Worm (Caenorhabditis elegans) whole organism, midembryonic: Measurements from ENCODE around the gene ssq-4.
"Not testable (repeated sequence)": the region's sequence is repeated elsewhere in the genome, so short reads cannot be mapped to it uniquely, and the experiment has no call there.

Experiments used
- T22C8.4 ChIP-seq: fragments of 200-800 bp; sonication (Bioruptor generic); IDR thresholded peaks from 2 replicates; pipeline ENCODE4 v1.3.6; 2022; ENCODE audit warnings: missing genetic modification characterization, missing compliant biosample characterization
- cog-1 ChIP-seq: sonication (generic microtip); optimal IDR thresholded peaks from 2 replicates; lab custom pipeline; 2016; ENCODE audit warnings: missing genetic modification characterization, missing compliant biosample characterization
- flt-1 ChIP-seq: fragments of 200-800 bp; sonication (Bioruptor generic); IDR thresholded peaks from 2 replicates; pipeline ENCODE4 v1.3.6; 2022; ENCODE audit warnings: missing genetic modification characterization, missing compliant biosample characterization
- klf-2 ChIP-seq: fragments of 200-800 bp; sonication (Bioruptor generic); conservative IDR thresholded peaks from 2 replicates; pipeline ENCODE4 v1.3.6; 2022; ENCODE audit warnings: missing genetic modification reagents, missing genetic modification characterization, missing compliant biosample characterization
- med-1 ChIP-seq: sonication (generic microtip); optimal IDR thresholded peaks from 2 replicates; lab custom pipeline; 2017; ENCODE audit warnings: missing genetic modification characterization, mild to moderate bottlenecking, missing compliant biosample characterization, antibody characterized with exemption, missing genetic modification reagents; ENCODE audit not compliant: insufficient read depth
- ref-1 ChIP-seq: fragments of 200-800 bp; sonication (Bioruptor generic); conservative IDR thresholded peaks from 2 replicates; pipeline ENCODE4 v1.3.6; 2022; ENCODE audit warnings: missing genetic modification reagents, missing genetic modification characterization, missing compliant biosample characterization
- tab-1 ChIP-seq: fragments of 200-800 bp; sonication (Bioruptor generic); IDR thresholded peaks from 2 replicates; pipeline ENCODE4 v1.3.6; 2022; ENCODE audit warnings: missing genetic modification characterization, missing compliant biosample characterization
- ztf-23 ChIP-seq: fragments of 200-800 bp; sonication (Bioruptor generic); IDR thresholded peaks from 2 replicates; pipeline ENCODE4 v1.3.6; 2022; ENCODE audit warnings: missing genetic modification reagents, missing genetic modification characterization, missing compliant biosample characterization
- ztf-29 ChIP-seq: fragments of 200-800 bp; sonication (Bioruptor generic); IDR thresholded peaks from 2 replicates; pipeline ENCODE4 v1.3.6; 2022; ENCODE audit warnings: missing genetic modification reagents, missing genetic modification characterization, missing compliant biosample characterization

The ssq-4 gene

DNA sequence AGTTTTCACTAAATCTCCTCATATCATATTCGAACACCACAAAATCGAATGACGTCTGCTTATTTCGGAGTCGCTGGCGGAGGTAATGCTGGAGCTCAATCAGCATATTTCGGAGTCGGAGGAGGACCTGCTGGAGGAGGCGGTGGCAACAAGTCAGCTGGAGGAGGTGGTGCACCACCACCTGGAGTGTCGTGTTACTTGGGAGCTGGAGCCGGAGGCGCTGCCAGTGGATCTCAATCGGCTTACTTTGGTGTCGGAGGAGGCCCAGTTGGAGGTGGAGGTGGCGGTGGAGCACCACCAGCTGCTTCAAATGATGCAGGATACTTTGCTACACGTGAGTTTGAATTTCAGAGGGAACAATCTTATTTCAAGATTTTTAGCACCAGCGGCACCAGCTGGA is at the start of gene ssq-4:
ssq-4 (plus strand) TSS at position 19 of the 400 bp plus-strand sequence.
- not testable (repeated sequence) for TF ChIP-seq ztf-29, tab-1, klf-2 (GFP tag; lab: Robert Waterston, UW)

DNA sequence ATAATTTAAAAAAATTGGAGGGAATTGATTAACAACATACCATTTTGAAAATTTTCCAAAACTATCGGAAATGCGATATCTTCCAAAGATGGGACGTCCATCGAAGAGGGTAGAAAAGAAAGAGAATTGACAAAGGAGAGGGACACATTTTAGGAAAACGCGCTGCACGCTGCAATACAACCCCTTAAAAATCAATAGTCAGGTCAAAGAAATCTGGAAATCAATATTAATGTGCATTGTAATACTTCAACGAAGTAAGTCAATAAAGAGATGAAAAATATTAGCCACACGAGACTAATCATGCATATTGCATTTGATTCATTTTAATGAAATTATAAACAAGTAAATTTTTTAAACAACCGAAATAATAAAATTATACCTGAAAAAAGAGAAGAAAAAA is 46.9 kb upstream of the ssq-4 start, which contains the start of gene Y9C9A.13:
Y9C9A.13 (minus strand) TSS at position 101 of the 400 bp plus-strand sequence.
- TF ChIP-seq tab-1 (GFP tag; lab: Robert Waterston, UW) (no peak), ztf-29 (GFP tag; lab: Robert Waterston, UW) (no peak), klf-2 (GFP tag; lab: Robert Waterston, UW) (no peak), ref-1 (GFP tag; lab: Robert Waterston, UW) (no peak), med-1 (GFP tag; lab: Kevin White, UChicago) (no peak), flt-1 (GFP tag; lab: Robert Waterston, UW) (no peak), T22C8.4 (GFP tag; lab: Robert Waterston, UW) (no peak), cog-1 (tag; lab: Kevin White, UChicago) (no peak), ztf-23 (no peak)

DNA sequence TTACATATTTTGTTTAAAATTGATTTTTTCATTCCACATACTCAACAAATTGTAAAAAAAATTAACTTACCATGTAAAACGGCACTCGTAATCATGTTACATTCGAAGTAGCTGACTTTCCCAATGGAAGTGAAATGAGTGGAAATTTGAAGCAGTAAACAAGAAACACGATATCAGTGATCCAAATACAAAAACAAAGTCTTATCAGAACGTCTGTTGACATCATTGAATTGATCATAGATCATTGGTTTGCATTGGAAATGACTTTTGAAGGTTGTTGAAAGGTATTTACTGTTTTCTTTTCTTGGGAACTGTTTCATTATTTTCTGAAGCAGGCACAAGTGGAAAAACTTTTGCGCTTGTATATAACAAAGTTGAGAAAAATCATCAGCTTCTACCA is 40.3 kb upstream of the ssq-4 start, which contains the start of gene Y9C9A.16:
Y9C9A.16 (minus strand) TSS at position 131 of the 400 bp plus-strand sequence.
- TF ChIP-seq ztf-29 (GFP tag; lab: Robert Waterston, UW) = no peak
- no peak for TF ChIP-seq ref-1 (GFP tag; lab: Robert Waterston, UW)
- no peak for TF ChIP-seq ztf-23
- TF ChIP-seq tab-1 (GFP tag; lab: Robert Waterston, UW) = no peak
- TF ChIP-seq T22C8.4 (GFP tag; lab: Robert Waterston, UW) = no peak
- no peak for TF ChIP-seq med-1 (GFP tag; lab: Kevin White, UChicago)
- TF ChIP-seq flt-1 (GFP tag; lab: Robert Waterston, UW) = no peak
- no peak for TF ChIP-seq cog-1 (tag; lab: Kevin White, UChicago)
- TF ChIP-seq klf-2 (GFP tag; lab: Robert Waterston, UW) = no peak

DNA sequence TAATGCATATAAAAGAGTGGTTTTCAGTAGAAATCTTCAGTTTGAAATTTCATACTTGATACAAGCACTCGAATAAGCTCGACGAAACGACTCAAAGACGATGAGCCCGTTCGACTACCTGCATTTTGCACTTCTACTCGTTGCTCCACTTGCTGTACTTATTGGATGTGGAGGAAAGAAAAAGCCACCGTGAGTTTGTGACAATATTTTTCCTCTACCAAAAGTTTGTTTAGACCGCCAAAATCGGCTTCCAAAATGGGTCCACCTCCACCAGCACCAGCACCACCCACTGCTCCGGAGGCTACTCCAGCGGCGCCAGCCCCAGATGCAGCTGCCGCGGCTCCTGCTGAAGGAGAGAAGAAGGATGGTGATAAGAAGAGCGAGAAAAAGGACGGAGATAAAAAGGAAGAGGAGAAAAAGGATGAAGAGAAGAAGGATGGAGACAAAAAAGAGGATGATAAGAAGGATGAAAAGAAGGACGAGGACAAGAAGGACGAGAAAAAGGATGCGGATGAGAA is 39.0 kb upstream of the ssq-4 start, which contains the start of gene E03H12.5:
E03H12.5 (plus strand) TSS at position 51 of the 518 bp plus-strand sequence.
- no peak for TF ChIP-seq tab-1 (GFP tag; lab: Robert Waterston, UW)

DNA sequence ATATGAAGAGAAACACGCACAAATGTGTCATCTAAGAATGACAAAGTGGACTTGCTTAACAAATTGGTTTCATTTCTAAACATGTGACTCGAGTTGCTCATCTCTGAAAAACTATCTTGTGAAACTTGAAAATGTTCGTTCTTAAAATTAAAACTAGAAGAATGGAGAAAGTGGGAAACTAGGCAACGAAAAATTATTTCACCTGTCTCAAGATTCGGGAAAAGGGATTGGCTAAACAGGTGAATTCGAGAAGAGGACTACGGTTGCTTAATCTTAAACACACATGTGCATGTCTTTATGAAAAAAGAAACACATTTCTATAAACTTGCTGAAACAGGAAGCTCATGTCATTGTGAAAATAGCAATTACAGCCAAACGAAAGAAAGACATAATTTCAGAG is 35.3 kb upstream of the ssq-4 start, which contains the start of gene srz-24:
srz-24 (minus strand) TSS at position 101 of the 400 bp plus-strand sequence.
- TF ChIP-seq flt-1 (GFP tag; lab: Robert Waterston, UW) (no peak), klf-2 (GFP tag; lab: Robert Waterston, UW) (no peak), T22C8.4 (GFP tag; lab: Robert Waterston, UW) (no peak), med-1 (GFP tag; lab: Kevin White, UChicago) (no peak), cog-1 (tag; lab: Kevin White, UChicago) (no peak), ref-1 (GFP tag; lab: Robert Waterston, UW) (no peak), ztf-29 (GFP tag; lab: Robert Waterston, UW) (no peak), tab-1 (GFP tag; lab: Robert Waterston, UW) (no peak), ztf-23 (no peak)

DNA sequence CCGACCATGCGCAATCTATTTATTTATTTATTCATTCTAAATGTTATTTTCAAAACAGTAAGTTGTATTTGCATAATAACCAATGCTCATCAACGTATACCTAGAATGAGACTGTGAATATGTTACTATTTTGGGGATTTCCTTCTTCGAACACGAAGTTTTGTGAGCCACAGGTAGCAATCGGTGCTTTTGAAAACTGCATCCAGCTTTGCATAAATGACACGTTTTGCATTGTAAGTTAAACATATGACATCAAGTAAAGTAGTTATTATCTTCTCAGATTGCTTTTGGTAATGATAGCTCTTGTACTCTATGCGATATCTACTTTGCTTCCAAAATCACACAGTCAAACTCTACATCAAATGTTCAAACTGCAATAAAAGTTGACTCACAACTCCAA is 33.8 kb upstream of the ssq-4 start, which contains the start of gene E03H12.4:
E03H12.4 (plus strand) TSS at position 120 of the 400 bp plus-strand sequence.
- TF ChIP-seq ztf-29 (GFP tag; lab: Robert Waterston, UW) = no peak
- no peak for TF ChIP-seq T22C8.4 (GFP tag; lab: Robert Waterston, UW)
- TF ChIP-seq flt-1 (GFP tag; lab: Robert Waterston, UW) = no peak
- no peak for TF ChIP-seq med-1 (GFP tag; lab: Kevin White, UChicago)
- TF ChIP-seq ref-1 (GFP tag; lab: Robert Waterston, UW) = no peak
- no peak for TF ChIP-seq klf-2 (GFP tag; lab: Robert Waterston, UW)
- TF ChIP-seq cog-1 (tag; lab: Kevin White, UChicago) = no peak
- no peak for TF ChIP-seq tab-1 (GFP tag; lab: Robert Waterston, UW)
- no peak for TF ChIP-seq ztf-23

DNA sequence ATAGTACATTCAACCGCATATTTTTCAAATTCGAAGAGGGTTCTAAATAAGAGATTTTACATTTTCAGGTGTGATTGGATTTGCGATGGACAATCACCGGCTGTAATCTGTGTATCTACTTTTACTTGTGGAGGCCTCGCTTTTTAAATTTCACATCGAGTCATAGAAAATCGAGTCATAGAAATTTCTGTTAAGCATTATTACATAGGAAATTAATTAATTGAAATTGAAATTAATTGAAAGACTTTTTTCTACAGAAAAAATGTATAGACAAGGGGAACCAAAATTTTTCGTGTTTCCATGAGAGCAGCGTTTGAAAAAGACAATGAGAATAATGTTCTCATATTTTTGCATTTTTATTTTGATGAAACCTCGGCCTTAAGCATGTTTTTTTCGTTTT is 32.5 kb upstream of the ssq-4 start, which contains the start of gene clec-176:
clec-176 (plus strand) TSS at position 301 of the 400 bp plus-strand sequence.
- TF ChIP-seq cog-1 (tag; lab: Kevin White, UChicago) = no peak
- TF ChIP-seq ztf-23 = no peak
- no peak for TF ChIP-seq med-1 (GFP tag; lab: Kevin White, UChicago)
- TF ChIP-seq flt-1 (GFP tag; lab: Robert Waterston, UW) = no peak
- TF ChIP-seq T22C8.4 (GFP tag; lab: Robert Waterston, UW) = no peak

DNA sequence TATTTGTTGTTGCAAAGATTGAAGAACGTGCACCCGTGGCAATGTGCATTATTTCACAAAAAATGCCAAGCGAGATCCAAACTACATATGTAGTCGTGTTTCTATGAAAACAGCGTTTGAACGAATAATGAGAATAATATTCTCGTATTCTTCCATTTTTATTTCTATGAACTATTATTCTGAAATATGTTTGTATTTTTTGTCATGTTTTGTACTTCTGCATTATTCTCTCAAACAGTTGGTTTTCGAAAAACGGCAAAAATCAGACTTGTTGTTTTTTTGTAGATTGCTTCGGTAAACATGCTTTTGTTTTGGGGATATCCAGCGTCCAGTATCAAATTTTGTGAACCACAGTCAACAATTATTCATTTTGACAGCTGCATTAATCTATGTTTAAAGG is 30.0 kb upstream of the ssq-4 start, which contains the start of gene clec-177:
clec-177 (plus strand) TSS at position 301 of the 400 bp plus-strand sequence.
- TF ChIP-seq T22C8.4 (GFP tag; lab: Robert Waterston, UW) = no peak
- TF ChIP-seq ztf-23 = no peak
- TF ChIP-seq ztf-29 (GFP tag; lab: Robert Waterston, UW) = no peak
- TF ChIP-seq med-1 (GFP tag; lab: Kevin White, UChicago) = no peak
- no peak for TF ChIP-seq klf-2 (GFP tag; lab: Robert Waterston, UW)
- TF ChIP-seq cog-1 (tag; lab: Kevin White, UChicago) = no peak
- TF ChIP-seq ref-1 (GFP tag; lab: Robert Waterston, UW) = no peak
- TF ChIP-seq flt-1 (GFP tag; lab: Robert Waterston, UW) = no peak
- no peak for TF ChIP-seq tab-1 (GFP tag; lab: Robert Waterston, UW)

DNA sequence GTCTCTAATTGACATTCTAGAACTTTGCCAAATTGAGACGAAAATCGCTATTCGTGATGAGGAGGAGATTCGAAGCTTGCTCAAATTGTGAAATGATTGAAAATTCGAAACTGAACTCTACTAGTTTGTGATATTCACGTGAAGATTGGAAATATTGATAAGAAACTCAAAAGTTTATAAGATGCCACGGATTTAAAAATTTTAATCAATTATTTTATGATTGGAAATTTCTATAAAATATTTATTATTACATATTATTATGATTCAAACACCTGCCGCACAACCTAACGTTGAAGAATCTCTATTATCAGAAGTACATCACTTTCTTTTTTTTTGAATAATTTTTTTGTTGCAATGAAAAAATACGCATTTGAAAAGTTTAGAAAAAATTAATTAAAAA is 27.7 kb upstream of the ssq-4 start, which contains the start of gene E03H12.7:
E03H12.7 (minus strand) TSS at position 101 of the 400 bp plus-strand sequence.
- TF ChIP-seq klf-2 (GFP tag; lab: Robert Waterston, UW) = no peak
- no peak for TF ChIP-seq cog-1 (tag; lab: Kevin White, UChicago)
- no peak for TF ChIP-seq ref-1 (GFP tag; lab: Robert Waterston, UW)
